Fruit fly (Drosophila melanogaster) whole organism, embryonic: ENCODE measurements around the gene Tim8.

Source experiments
- Atf3 ChIP-seq: fragments of 200-800 bp; sonication (Bioruptor generic); optimal IDR thresholded peaks from 3 replicates; lab custom pipeline; 2016; ENCODE audit warnings: missing biosample characterization, missing genetic modification characterization
- Awh ChIP-seq: fragments of 200-800 bp; sonication (Bioruptor generic); IDR thresholded peaks from 2 replicates; pipeline ENCODE4, ENCODE4 v1.3.6; 2022; ENCODE audit warnings: missing biosample characterization, missing genetic modification characterization
- CG10209 ChIP-seq: fragments of 200-800 bp; sonication (Bioruptor generic); optimal IDR thresholded peaks from 3 replicates; lab custom pipeline; 2017; ENCODE audit warnings: missing biosample characterization, mild to moderate bottlenecking, missing genetic modification characterization, missing genetic modification reagents
- CG11093 ChIP-seq: fragments of 200-800 bp; sonication (Bioruptor generic); IDR thresholded peaks from 3 replicates; pipeline ENCODE4 v1.3.6; 2022; ENCODE audit warnings: missing biosample characterization, missing genetic modification characterization
- CG12769 ChIP-seq: fragments of 200-800 bp; sonication (Bioruptor generic); optimal IDR thresholded peaks from 2 replicates; lab custom pipeline; 2019; ENCODE audit warnings: missing biosample characterization, mild to moderate bottlenecking, missing genetic modification characterization, moderate library complexity
- CG17568 ChIP-seq: fragments of 200-800 bp; sonication (Bioruptor generic); optimal IDR thresholded peaks from 2 replicates; lab custom pipeline; 2018; ENCODE audit warnings: missing biosample characterization, mild to moderate bottlenecking, missing genetic modification characterization, moderate library complexity
- CG2120 ChIP-seq: fragments of 200-800 bp; sonication (Bioruptor generic); optimal IDR thresholded peaks from 3 replicates; lab custom pipeline; 2016; ENCODE audit warnings: missing biosample characterization, missing genetic modification characterization
- CG32532 ChIP-seq: fragments of 200-800 bp; sonication (Bioruptor generic); IDR thresholded peaks from 2 replicates; pipeline ENCODE4 v1.3.6; 2022; ENCODE audit warnings: missing biosample characterization, missing genetic modification characterization
- CG32767 ChIP-seq: fragments of 200-800 bp; sonication (Bioruptor generic); IDR thresholded peaks from 2 replicates; pipeline ENCODE4 v1.3.6; 2022; ENCODE audit warnings: missing biosample characterization, missing genetic modification characterization
- CG3281 ChIP-seq: fragments of 200-800 bp; sonication (Bioruptor generic); optimal IDR thresholded peaks from 3 replicates; lab custom pipeline; 2017; ENCODE audit warnings: missing biosample characterization, mild to moderate bottlenecking, missing genetic modification characterization
- CG3726 ChIP-seq: fragments of 200-800 bp; sonication (Bioruptor generic); IDR thresholded peaks from 3 replicates; pipeline ENCODE4, ENCODE4 v1.3.6; 2022; ENCODE audit warnings: missing biosample characterization, missing genetic modification characterization
- CG4617 ChIP-seq: fragments of 200-800 bp; sonication (Bioruptor generic); optimal IDR thresholded peaks from 3 replicates; lab custom pipeline; 2016; ENCODE audit warnings: missing biosample characterization, missing genetic modification characterization, borderline replicate concordance
- CG6175 ChIP-seq: fragments of 200-800 bp; sonication (Bioruptor generic); IDR thresholded peaks from 3 replicates; pipeline ENCODE4 v1.3.6; 2022; ENCODE audit warnings: missing biosample characterization, missing genetic modification characterization
- CG6765 ChIP-seq: fragments of 200-800 bp; sonication (Bioruptor generic); optimal IDR thresholded peaks from 3 replicates; lab custom pipeline; 2017; ENCODE audit warnings: missing biosample characterization, mild to moderate bottlenecking, missing genetic modification characterization
- CG7928 ChIP-seq: fragments of 200-800 bp; sonication (Bioruptor generic); optimal IDR thresholded peaks from 2 replicates; lab custom pipeline; 2017; ENCODE audit warnings: missing biosample characterization, mild to moderate bottlenecking, missing genetic modification characterization
- CG8765 ChIP-seq: fragments of 200-800 bp; sonication (Bioruptor generic); IDR thresholded peaks from 2 replicates; pipeline ENCODE4 v1.3.6; 2022; ENCODE audit warnings: missing biosample characterization, missing genetic modification characterization
- Chrac-16 ChIP-seq: fragments of 200-800 bp; sonication (Bioruptor generic); optimal IDR thresholded peaks from 3 replicates; lab custom pipeline; 2016; ENCODE audit warnings: missing biosample characterization, missing genetic modification characterization
- Dad ChIP-seq: fragments of 200-800 bp; sonication (Bioruptor generic); optimal IDR thresholded peaks from 3 replicates; lab custom pipeline; 2016; ENCODE audit warnings: missing biosample characterization, missing genetic modification characterization
- Doc3 ChIP-seq: fragments of 200-800 bp; sonication (Bioruptor generic); IDR thresholded peaks from 3 replicates; pipeline ENCODE4 v1.3.6; 2022; ENCODE audit warnings: missing biosample characterization, missing genetic modification characterization; ENCODE audit not compliant: partially characterized antibody
- Dref ChIP-seq: fragments of 200-800 bp; sonication (Bioruptor generic); IDR thresholded peaks from 2 replicates; pipeline ENCODE4 v1.3.6; 2022; ENCODE audit warnings: missing biosample characterization, missing genetic modification characterization
- Drgx ChIP-seq: fragments of 200-800 bp; sonication (Bioruptor generic); IDR thresholded peaks from 2 replicates; pipeline ENCODE4 v1.3.6; 2022; ENCODE audit warnings: missing biosample characterization, missing genetic modification characterization
- Fer3 ChIP-seq: fragments of 200-800 bp; sonication (Bioruptor generic); optimal IDR thresholded peaks from 2 replicates; lab custom pipeline; 2018; ENCODE audit warnings: missing biosample characterization, mild to moderate bottlenecking, missing genetic modification characterization, moderate library complexity
- H15 ChIP-seq: fragments of 200-800 bp; sonication (Bioruptor generic); IDR thresholded peaks from 3 replicates; pipeline ENCODE4 v1.3.6; 2022; ENCODE audit warnings: missing biosample characterization, missing genetic modification characterization
- HHEX ChIP-seq: fragments of 200-800 bp; sonication (Bioruptor generic); optimal IDR thresholded peaks from 3 replicates; lab custom pipeline; 2017; ENCODE audit warnings: missing biosample characterization, mild to moderate bottlenecking, missing genetic modification characterization, missing genetic modification reagents
- HLH4C ChIP-seq: fragments of 200-800 bp; sonication (Bioruptor generic); IDR thresholded peaks from 3 replicates; pipeline ENCODE4 v1.3.6; 2022; ENCODE audit warnings: missing biosample characterization, missing genetic modification characterization; ENCODE audit not compliant: partially characterized antibody
- Hr51 ChIP-seq, 2 experiments: fragments of 200-800 bp; sonication (Bioruptor generic); optimal IDR thresholded peaks; 2 replicates in 1 of 2; 3 replicates in 1 of 2; lab custom pipeline; 2016 to 2018; ENCODE audit warnings: missing biosample characterization in 2 of 2, missing genetic modification characterization in 2 of 2, mild to moderate bottlenecking in 1 of 2, moderate library complexity in 1 of 2
- Lhr ChIP-seq: fragments of 200-800 bp; sonication (Bioruptor generic); optimal IDR thresholded peaks from 3 replicates; lab custom pipeline; 2017; ENCODE audit warnings: mild to moderate bottlenecking, missing biosample characterization, missing genetic modification reagents, missing genetic modification characterization
- MTF-1 ChIP-seq: fragments of 200-800 bp; sonication (Bioruptor generic); optimal IDR thresholded peaks from 2 replicates; lab custom pipeline; 2018; ENCODE audit warnings: missing biosample characterization, mild to moderate bottlenecking, missing genetic modification characterization, borderline replicate concordance
- Mad ChIP-seq: fragments of 200-800 bp; sonication (Bioruptor generic); optimal IDR thresholded peaks from 2 replicates; lab custom pipeline; 2016; ENCODE audit warnings: missing biosample characterization, missing genetic modification characterization
- Med ChIP-seq: fragments of 200-800 bp; sonication (Bioruptor generic); peaks from one replicate; lab custom pipeline; 2016; ENCODE audit warnings: missing biosample characterization, missing genetic modification characterization, mild to moderate bottlenecking, inconsistent platforms, moderate library complexity
- NC2β ChIP-seq: fragments of 200-800 bp; sonication (Bioruptor generic); optimal IDR thresholded peaks from 2 replicates; lab custom pipeline; 2016; ENCODE audit warnings: missing biosample characterization, missing genetic modification characterization
- NFAT ChIP-seq: fragments of 200-800 bp; sonication (Bioruptor generic); IDR thresholded peaks from 2 replicates; pipeline ENCODE4 v1.3.6; 2022; ENCODE audit warnings: missing biosample characterization, missing genetic modification characterization
- Pdp1 ChIP-seq, 2 experiments: fragments of 200-800 bp; sonication (Bioruptor generic); optimal IDR thresholded peaks; 3 replicates each; lab custom pipeline; 2016; ENCODE audit warnings: missing biosample characterization in 2 of 2, missing genetic modification characterization in 2 of 2, mild to moderate bottlenecking in 1 of 2, moderate library complexity in 1 of 2
- Sry-β ChIP-seq: fragments of 200-800 bp; sonication (Bioruptor generic); optimal IDR thresholded peaks from 2 replicates; lab custom pipeline; 2018; ENCODE audit warnings: missing biosample characterization, mild to moderate bottlenecking, missing genetic modification characterization, moderate library complexity
- al ChIP-seq: fragments of 200-800 bp; sonication (Bioruptor generic); IDR thresholded peaks from 2 replicates; pipeline ENCODE4 v1.3.6; 2022; ENCODE audit warnings: missing biosample characterization, missing genetic modification characterization
- aop ChIP-seq: fragments of 200-800 bp; sonication (Bioruptor generic); IDR thresholded peaks from 2 replicates; pipeline ENCODE4 v1.3.6; 2022; ENCODE audit warnings: missing biosample characterization, missing genetic modification characterization
- cato ChIP-seq: fragments of 200-800 bp; sonication (Bioruptor generic); optimal IDR thresholded peaks from 2 replicates; lab custom pipeline; 2016; ENCODE audit warnings: missing biosample characterization, missing genetic modification characterization, borderline replicate concordance
- crol ChIP-seq: fragments of 200-800 bp; sonication (Bioruptor generic); IDR thresholded peaks from 2 replicates; pipeline ENCODE4 v1.3.6; 2022; ENCODE audit warnings: missing biosample characterization, missing genetic modification characterization
- danr ChIP-seq: fragments of 200-800 bp; sonication (Bioruptor generic); IDR thresholded peaks from 2 replicates; pipeline ENCODE4 v1.3.6; 2022; ENCODE audit warnings: missing biosample characterization, missing genetic modification characterization
- dysf ChIP-seq: fragments of 200-800 bp; sonication (Bioruptor generic); IDR thresholded peaks from 3 replicates; pipeline ENCODE4 v1.3.6; 2022; ENCODE audit warnings: missing biosample characterization, missing genetic modification characterization
- ewg ChIP-seq: fragments of 200-800 bp; sonication (Bioruptor generic); optimal IDR thresholded peaks from 3 replicates; lab custom pipeline; 2017; ENCODE audit warnings: mild to moderate bottlenecking, missing biosample characterization, missing genetic modification reagents, missing genetic modification characterization
- eyg ChIP-seq: fragments of 200-800 bp; sonication (Bioruptor generic); optimal IDR thresholded peaks from 3 replicates; lab custom pipeline; 2016; ENCODE audit warnings: missing biosample characterization, missing genetic modification characterization
- grau ChIP-seq: fragments of 200-800 bp; optimal IDR thresholded peaks from 3 replicates; lab custom pipeline; 2019; ENCODE audit warnings: missing biosample characterization, mild to moderate bottlenecking, missing genetic modification characterization, moderate library complexity
- hkb ChIP-seq, 2 experiments: fragments of 200-800 bp in 1 of 2; fragments of >200 bp in 1 of 2; sonication (Bioruptor generic) in 1 of 2; IDR thresholded peaks in 1 of 2; optimal IDR thresholded peaks in 1 of 2; 2 replicates each; pipeline versions ENCODE4 v1.3.6 to Lab custom; 2017 to 2022; ENCODE audit warnings: missing biosample characterization in 1 of 2, missing genetic modification characterization in 1 of 2
- lov ChIP-seq, 2 experiments: fragments of 200-800 bp in 1 of 2; fragments of >200 bp in 1 of 2; sonication (Bioruptor generic) in 1 of 2; IDR thresholded peaks in 1 of 2; optimal IDR thresholded peaks in 1 of 2; 2 replicates in 1 of 2; 3 replicates in 1 of 2; pipeline versions ENCODE4 v1.3.6 to Lab custom; 2017 to 2022; ENCODE audit warnings: missing biosample characterization in 1 of 2, missing genetic modification characterization in 1 of 2
- nmo ChIP-seq: fragments of 200-800 bp; sonication (Bioruptor generic); optimal IDR thresholded peaks from 2 replicates; lab custom pipeline; 2018; ENCODE audit warnings: missing biosample characterization, mild to moderate bottlenecking, missing genetic modification characterization, moderate library complexity
- nom ChIP-seq: fragments of 200-800 bp; sonication (Bioruptor generic); optimal IDR thresholded peaks from 2 replicates; lab custom pipeline; 2017; ENCODE audit warnings: missing biosample characterization, missing genetic modification characterization, mild to moderate bottlenecking, moderate library complexity, missing genetic modification reagents
- row ChIP-seq: fragments of 200-800 bp; sonication (Bioruptor generic); IDR thresholded peaks from 3 replicates; pipeline ENCODE4 v1.3.6; 2022; ENCODE audit warnings: missing biosample characterization, missing genetic modification characterization
- tgo ChIP-seq: fragments of 200-800 bp; sonication (Bioruptor generic); IDR thresholded peaks from 3 replicates; pipeline ENCODE4 v1.3.6; 2022; ENCODE audit warnings: missing biosample characterization, missing genetic modification characterization
- usp ChIP-seq: fragments of >200 bp; optimal IDR thresholded peaks from 2 replicates; lab custom pipeline; 2017; ENCODE audit warnings: missing biosample characterization, missing genetic modification characterization

Gene Tim8

dm6 chrX:11342168-11342567 is 26.1 kb upstream of the Tim8 start:
- TF ChIP-seq NC2β (GFP tag; lab: Kevin White, UChicago): no peak
- TF ChIP-seq Mad: no peak
- TF ChIP-seq CG4617: no peak
- no peak for TF ChIP-seq CG17568 (GFP tag; lab: Kevin White, UChicago)
- no peak for TF ChIP-seq al
- TF ChIP-seq nom (GFP tag; lab: Kevin White, UChicago): no peak
- no peak for TF ChIP-seq Atf3 (GFP tag; lab: Kevin White, UChicago)
- TF ChIP-seq Hr51 (GFP tag; optimal IDR thresholded peaks at IDR 0.05; lab: Kevin White, UChicago): no peak
- no peak for TF ChIP-seq ewg (GFP tag; lab: Kevin White, UChicago)
- TF ChIP-seq grau (tag; lab: Kevin White, UChicago): peak; percentile 72
- no peak for TF ChIP-seq Dref (GFP tag; lab: Robert Waterston, UW)
- no peak for TF ChIP-seq CG32767 (GFP tag; lab: Robert Waterston, UW)
- no peak for TF ChIP-seq hkb (optimal IDR thresholded peaks at IDR 0.05; lab: Kevin White, UChicago)
- TF ChIP-seq hkb (GFP tag; IDR thresholded peaks at IDR 0.05; lab: Robert Waterston, UW): no peak
- peak; percentile 48 for TF ChIP-seq row (GFP tag; lab: Robert Waterston, UW)
- no peak for TF ChIP-seq aop (GFP tag; lab: Robert Waterston, UW)
- TF ChIP-seq CG6765 (GFP tag; lab: Kevin White, UChicago): no peak
- TF ChIP-seq usp (GFP tag; lab: Kevin White, UChicago): no peak
- TF ChIP-seq CG7928: no peak
- peak; percentile 77 for TF ChIP-seq crol
- TF ChIP-seq CG6175 (GFP tag; lab: Robert Waterston, UW): no peak
- TF ChIP-seq CG8765 (GFP tag; lab: Robert Waterston, UW): no peak
- no peak for TF ChIP-seq Sry-β (GFP tag; lab: Kevin White, UChicago)
- peak in 1 of 2 experiments; percentile 14 for TF ChIP-seq Pdp1 (GFP tag; optimal IDR thresholded peaks at IDR 0.05; lab: Kevin White, UChicago)
- no peak for TF ChIP-seq eyg (GFP tag; lab: Kevin White, UChicago)
- no peak for TF ChIP-seq danr
- TF ChIP-seq Med: no peak
- no peak for TF ChIP-seq Dad
- TF ChIP-seq CG10209 (GFP tag; lab: Kevin White, UChicago): no peak
- TF ChIP-seq Fer3 (tag; lab: Kevin White, UChicago): no peak
- TF ChIP-seq HLH4C (GFP tag; lab: Robert Waterston, UW): no peak
- 0 out of 3 replicates have a peak, but pooled peaks have one; percentile 13 for TF ChIP-seq tgo
- TF ChIP-seq H15 (GFP tag; lab: Robert Waterston, UW): no peak
- no peak for TF ChIP-seq MTF-1
- 0 out of 2 replicates have a peak, but pooled peaks have one; percentile 14 for TF ChIP-seq Drgx
- no peak for TF ChIP-seq CG11093 (GFP tag; lab: Robert Waterston, UW)
- no peak for TF ChIP-seq cato (GFP tag; lab: Kevin White, UChicago)
- TF ChIP-seq CG3281 (GFP tag; lab: Kevin White, UChicago): no peak
- peak; percentile 20 for TF ChIP-seq CG12769 (tag; lab: Kevin White, UChicago)
- TF ChIP-seq CG2120 (GFP tag; lab: Kevin White, UChicago): no peak
- TF ChIP-seq lov (optimal IDR thresholded peaks at IDR 0.05; lab: Kevin White, UChicago): no peak
- no peak for TF ChIP-seq lov (GFP tag; IDR thresholded peaks at IDR 0.05; lab: Robert Waterston, UW)
- 0 out of 2 replicates have a peak, but pooled peaks have one; percentile 5 for TF ChIP-seq CG32532
- no peak for TF ChIP-seq Lhr (GFP tag; lab: Kevin White, UChicago)
- TF ChIP-seq NFAT: no peak
- TF ChIP-seq Doc3 (GFP tag; lab: Robert Waterston, UW): no peak
- peak; percentile 27; the same call in 1 of the 3 replicates for TF ChIP-seq dysf
- TF ChIP-seq Chrac-16 (GFP tag; lab: Kevin White, UChicago): no peak
- TF ChIP-seq Awh (GFP tag; lab: Robert Waterston, UW): no peak
- TF ChIP-seq CG3726 (GFP tag; lab: Robert Waterston, UW): no peak
- TF ChIP-seq HHEX (GFP tag; lab: Kevin White, UChicago): no peak
- TF ChIP-seq nmo (GFP tag; lab: Kevin White, UChicago): no peak
